Worm (Caenorhabditis elegans) whole organism, mixed stage, embryonic: ENCODE measurements around the gene clec-34.

Source experiments
- M03D4.4 ChIP-seq: sonication (generic microtip); optimal IDR thresholded peaks from 2 replicates; lab custom pipeline; 2017; ENCODE audit warnings: mild to moderate bottlenecking, missing genetic modification characterization, missing compliant biosample characterization
- blmp-1 ChIP-seq: fragments of 150-350 bp; optimal IDR thresholded peaks from 2 replicates; lab custom pipeline; 2014; ENCODE audit warnings: missing biosample characterization, missing genetic modification characterization
- ceh-39 ChIP-seq: fragments of 150-350 bp; optimal IDR thresholded peaks from 2 replicates; lab custom pipeline; 2014; ENCODE audit warnings: missing biosample characterization, missing genetic modification characterization
- ceh-83 ChIP-seq: fragments of 200-800 bp; sonication (Bioruptor generic); optimal IDR thresholded peaks from 2 replicates; lab custom pipeline; 2018; ENCODE audit warnings: mild to moderate bottlenecking, missing genetic modification characterization, missing compliant biosample characterization
- ces-1 ChIP-seq: fragments of 150-350 bp; optimal IDR thresholded peaks from 2 replicates; lab custom pipeline; 2014; ENCODE audit warnings: missing biosample characterization, missing genetic modification reagents, missing genetic modification characterization
- elt-1 ChIP-seq: sonication (generic microtip); optimal IDR thresholded peaks from 2 replicates; lab custom pipeline; 2017; ENCODE audit warnings: missing genetic modification characterization, mild to moderate bottlenecking, missing compliant biosample characterization, antibody characterized with exemption, moderate library complexity, borderline replicate concordance; ENCODE audit not compliant: insufficient read depth
- elt-3 ChIP-seq: fragments of 150-350 bp; optimal IDR thresholded peaks from 2 replicates; lab custom pipeline; 2014; ENCODE audit warnings: missing biosample characterization, missing genetic modification characterization
- ham-2 ChIP-seq: fragments of 200-800 bp; sonication (Bioruptor generic); optimal IDR thresholded peaks from 2 replicates; lab custom pipeline; 2018; ENCODE audit warnings: mild to moderate bottlenecking, missing genetic modification characterization, missing compliant biosample characterization
- lin-32 ChIP-seq: fragments of 200-800 bp; sonication (Bioruptor generic); optimal IDR thresholded peaks from 2 replicates; lab custom pipeline; 2018; ENCODE audit warnings: mild to moderate bottlenecking, missing genetic modification characterization, missing compliant biosample characterization
- lsy-2 ChIP-seq: fragments of 150-350 bp; optimal IDR thresholded peaks from 2 replicates; lab custom pipeline; 2014; ENCODE audit warnings: missing biosample characterization, missing genetic modification characterization
- mls-2 ChIP-seq: sonication (generic microtip); optimal IDR thresholded peaks from 2 replicates; lab custom pipeline; 2016; ENCODE audit warnings: mild to moderate bottlenecking, missing genetic modification characterization, moderate library complexity, missing compliant biosample characterization
- nhr-237 ChIP-seq: fragments of 150-350 bp; optimal IDR thresholded peaks from 2 replicates; lab custom pipeline; 2014; ENCODE audit warnings: missing biosample characterization, missing genetic modification characterization
- nhr-76 ChIP-seq: sonication (generic microtip); optimal IDR thresholded peaks from 2 replicates; lab custom pipeline; 2017; ENCODE audit warnings: missing biosample characterization, missing genetic modification characterization
- pha-4 ChIP-seq: fragments of 150-350 bp; optimal IDR thresholded peaks from 2 replicates; lab custom pipeline; 2018; ENCODE audit warnings: missing biosample characterization, missing genetic modification reagents, missing genetic modification characterization
- sem-2 ChIP-seq: fragments of 200-800 bp; sonication (Bioruptor generic); optimal IDR thresholded peaks from 2 replicates; lab custom pipeline; 2018; ENCODE audit warnings: mild to moderate bottlenecking, missing genetic modification characterization, missing compliant biosample characterization
- sptf-1 ChIP-seq: sonication (generic microtip); optimal IDR thresholded peaks from 2 replicates; lab custom pipeline; 2017; ENCODE audit warnings: mild to moderate bottlenecking, missing genetic modification characterization, moderate library complexity, missing compliant biosample characterization
- tbx-8 ChIP-seq: fragments of 200-800 bp; sonication (Bioruptor generic); optimal IDR thresholded peaks from 2 replicates; lab custom pipeline; 2018; ENCODE audit warnings: mild to moderate bottlenecking, missing genetic modification characterization, moderate library complexity, missing compliant biosample characterization
- unc-120 ChIP-seq: sonication (generic microtip); optimal IDR thresholded peaks from 2 replicates; lab custom pipeline; 2017; ENCODE audit warnings: missing genetic modification characterization, missing compliant biosample characterization; ENCODE audit not compliant: poor library complexity, severe bottlenecking
- unc-39 ChIP-seq: fragments of 150-350 bp; optimal IDR thresholded peaks from 2 replicates; lab custom pipeline; 2014; ENCODE audit warnings: missing biosample characterization, missing genetic modification characterization
- unc-62 ChIP-seq: fragments of 150-350 bp; optimal IDR thresholded peaks from 2 replicates; lab custom pipeline; 2014; ENCODE audit warnings: missing biosample characterization, missing genetic modification reagents, missing genetic modification characterization
- ztf-11 ChIP-seq: fragments of 150-350 bp; optimal IDR thresholded peaks from 2 replicates; lab custom pipeline; 2014; ENCODE audit warnings: missing biosample characterization, missing genetic modification characterization

The clec-34 gene

ce11 chrV:16781974-16782373 lies 46.4 kb downstream of the clec-34 start:
- no peak for TF ChIP-seq elt-1 (tag; lab: Kevin White, UChicago)
- no peak for TF ChIP-seq ztf-11 (tag; lab: Kevin White, UChicago)
- no peak for TF ChIP-seq ceh-83 (GFP tag; lab: Kevin White, UChicago)
- TF ChIP-seq tbx-8, result no peak

- no peak for TF ChIP-seq ceh-39
- no peak for TF ChIP-seq ham-2 (GFP tag; lab: Kevin White, UChicago)
- TF ChIP-seq blmp-1 (tag; lab: Kevin White, UChicago), result no peak
- TF ChIP-seq unc-62 (GFP tag; lab: Kevin White, UChicago), result no peak
- TF ChIP-seq mls-2 (tag; lab: Kevin White, UChicago), result no peak
- no peak for TF ChIP-seq elt-3 (tag; lab: Kevin White, UChicago)
- TF ChIP-seq lsy-2, result no peak
- TF ChIP-seq nhr-76 (tag; lab: Kevin White, UChicago), result no peak
- no peak for TF ChIP-seq pha-4 (tag; lab: Kevin White, UChicago)
- no peak for TF ChIP-seq ces-1
- TF ChIP-seq lin-32 (GFP tag; lab: Kevin White, UChicago), result no peak
- no peak for TF ChIP-seq tbx-8
- TF ChIP-seq, all 35 proteins: peak for 0
These were observed 49.2 kb downstream of the clec-34 start for ce11 chrV:16784806-16785205.

- TF ChIP-seq nhr-237 (tag; lab: Kevin White, UChicago) (no peak), M03D4.4 (tag; lab: Kevin White, UChicago) (no peak), sem-2 (GFP tag; lab: Kevin White, UChicago) (no peak), unc-39 (tag; lab: Kevin White, UChicago) (no peak), unc-120 (tag; lab: Kevin White, UChicago) (no peak), tbx-8 (no peak), sptf-1 (no peak), lin-32 (GFP tag; lab: Kevin White, UChicago) (no peak), ces-1 (no peak)
These were observed 50.4 kb downstream of the clec-34 start for ce11 chrV:16786012-16786411.
